Worm (Caenorhabditis elegans): ENCODE results near the gene gcy-12.

gcy-12 gene

ce11 chrII:5285029-5285428 is 26.8 kb upstream of the gcy-12 start, which contains the start of gene gur-5:
Gene gur-5 (plus strand): TSS chrII:5285329.
- TF ChIP-seq pag-3 (tag; optimal IDR thresholded peaks at IDR 0.05; ENCODE audit: borderline replicate concordance, insufficient read depth) (no peak), tlp-1 (tag; optimal IDR thresholded peaks at IDR 0.05) (no peak), efl-1 (optimal IDR thresholded peaks at IDR 0.05) (no peak), efl-1 (GFP tag; optimal IDR thresholded peaks at IDR 0.05 in 1 of 2) (no peak), ceh-88 (GFP tag; IDR thresholded peaks at IDR 0.05) (no peak), lir-3 (tag; optimal IDR thresholded peaks at IDR 0.05; ENCODE audit: poor library complexity) (no peak)

ce11 chrII:5289142-5289541 is 22.7 kb upstream of the gcy-12 start, which contains the start of gene ZK622.5:
Gene ZK622.5 (plus strand): TSS chrII:5289442.
- TF ChIP-seq egl-13 (tag; optimal IDR thresholded peaks at IDR 0.05): no peak

ce11 chrII:5291051-5291450 is 20.8 kb upstream of the gcy-12 start:
- TF ChIP-seq tbx-2 (tag; optimal IDR thresholded peaks at IDR 0.05) (peak; percentile 57), zip-4 (GFP tag; optimal IDR thresholded peaks at IDR 0.05) (no peak), nhr-20 (tag; optimal IDR thresholded peaks at IDR 0.05) (peak; percentile 24), efl-1 (optimal IDR thresholded peaks at IDR 0.05) (no peak), efl-1 (GFP tag; optimal IDR thresholded peaks at IDR 0.05 in 1 of 2) (peak in 1 of 2 experiments; percentile 44), lir-3 (tag; optimal IDR thresholded peaks at IDR 0.05; ENCODE audit: poor library complexity) (no peak), nhr-71 (tag; optimal IDR thresholded peaks at IDR 0.05) (peak; percentile 1), nhr-77 (tag; optimal IDR thresholded peaks at IDR 0.05) (peak; percentile 56), snu-23 (GFP tag; optimal IDR thresholded peaks at IDR 0.05) (no peak), lin-14 (GFP tag; optimal IDR thresholded peaks at IDR 0.05) (peak; percentile 32)

- no peak for TF ChIP-seq hlh-17 (GFP tag; optimal IDR thresholded peaks at IDR 0.05; ENCODE audit: borderline replicate concordance)
- no peak for TF ChIP-seq zag-1 (tag; optimal IDR thresholded peaks at IDR 0.05)
- no peak for TF ChIP-seq unc-62 (GFP tag; optimal IDR thresholded peaks at IDR 0.05)
- TF ChIP-seq aha-1 (tag; optimal IDR thresholded peaks at IDR 0.05): no peak
- peak; percentile 15 to 47 (median 20) for TF ChIP-seq dpl-1 (GFP tag; optimal IDR thresholded peaks at IDR 0.05)
- no peak for TF ChIP-seq ztf-4 (tag; optimal IDR thresholded peaks at IDR 0.05)
- peak; percentile 55 for TF ChIP-seq swsn-7 (tag; optimal IDR thresholded peaks at IDR 0.05)
- TF ChIP-seq Y116A8C.19 (tag; optimal IDR thresholded peaks at IDR 0.05; ENCODE audit: borderline replicate concordance): no peak
- no peak for TF ChIP-seq C04F5.9 (tag; optimal IDR thresholded peaks at IDR 0.05)
- peak; percentile 35 for TF ChIP-seq xbp-1 (tag; optimal IDR thresholded peaks at IDR 0.05)
- TF ChIP-seq nhr-71 (tag; optimal IDR thresholded peaks at IDR 0.05): peak; percentile 67
- peak in 1 of 2 experiments; percentile 47 for TF ChIP-seq mdl-1 (tag; optimal IDR thresholded peaks at IDR 0.05)
- peak; percentile 62 for TF ChIP-seq lin-14 (GFP tag; optimal IDR thresholded peaks at IDR 0.05)
- no peak for TF ChIP-seq ceh-90 (tag; optimal IDR thresholded peaks at IDR 0.05)
- TF ChIP-seq elt-2 (tag; optimal IDR thresholded peaks at IDR 0.05): peak; percentile 37
- peak; percentile 71 for TF ChIP-seq nhr-47 (tag; optimal IDR thresholded peaks at IDR 0.05)
- TF ChIP-seq nhr-84 (tag; optimal IDR thresholded peaks at IDR 0.05): no peak
- no peak for TF ChIP-seq sup-37 (GFP tag; optimal IDR thresholded peaks at IDR 0.05)
- TF ChIP-seq hlh-4 (tag; optimal IDR thresholded peaks at IDR 0.05): no peak
- peak; percentile 34 for TF ChIP-seq dsc-1 (tag; optimal IDR thresholded peaks at IDR 0.05)
- TF ChIP-seq rnt-1 (tag; optimal IDR thresholded peaks at IDR 0.05): peak; percentile 48
- peak; percentile 25 for TF ChIP-seq skn-1 (tag; optimal IDR thresholded peaks at IDR 0.05)
- no peak for TF ChIP-seq nhr-76 (tag; optimal IDR thresholded peaks at IDR 0.05)
- TF ChIP-seq nhr-77 (tag; optimal IDR thresholded peaks at IDR 0.05): peak; percentile 26
- peak; percentile 27 to 49 for TF ChIP-seq efl-1 (optimal IDR thresholded peaks at IDR 0.05)
- peak; percentile 36 to 85 for TF ChIP-seq efl-1 (GFP tag; optimal IDR thresholded peaks at IDR 0.05 in 1 of 2)
- no peak for TF ChIP-seq nhr-11 (tag; optimal IDR thresholded peaks at IDR 0.05)
- TF ChIP-seq C34B4.2 (tag; optimal IDR thresholded peaks at IDR 0.05): no peak
- peak; percentile 36 for TF ChIP-seq blmp-1 (tag; optimal IDR thresholded peaks at IDR 0.05)
- TF ChIP-seq pag-3 (tag; optimal IDR thresholded peaks at IDR 0.05; ENCODE audit: borderline replicate concordance, insufficient read depth): no peak
- no peak for TF ChIP-seq efl-3 (GFP tag; optimal IDR thresholded peaks at IDR 0.05)
- no peak for TF ChIP-seq tlp-1 (tag; optimal IDR thresholded peaks at IDR 0.05)
- no peak for TF ChIP-seq lin-15B (tag; optimal IDR thresholded peaks at IDR 0.05)
- no peak for TF ChIP-seq sox-4 (tag; optimal IDR thresholded peaks at IDR 0.05)
- TF ChIP-seq alr-1 (tag; optimal IDR thresholded peaks at IDR 0.05; ENCODE audit: borderline replicate concordance): no peak
- TF ChIP-seq nhr-85 (tag): no peak
- TF ChIP-seq lsy-2 (tag; optimal IDR thresholded peaks at IDR 0.05): peak; percentile 49 to 76
- peak; percentile 33 for TF ChIP-seq nhr-19 (GFP tag; conservative IDR thresholded peaks at IDR 0.05)
Measured at ce11 chrII:5292226-5292752, 19.6 kb upstream of the gcy-12 start, which contains the start of gene ZK622.4. Gene ZK622.4 (plus strand): TSS chrII:5292702.

Measured in whole organism, L1 larva.